Fruit fly (Drosophila melanogaster) whole organism, prepupa: ENCODE results near the gene CG2901.
A peak's percentile ranks its signal among the peaks of the same experiment; 100 is the strongest.

Experiments
- CG6808 ChIP-seq: fragments of 200-800 bp; sonication (Bioruptor generic); optimal IDR thresholded peaks from 3 replicates; lab custom pipeline; 2017; ENCODE audit warnings: missing biosample characterization, missing genetic modification characterization, mild to moderate bottlenecking, moderate library complexity, missing genetic modification reagents
- CG9139 ChIP-seq: fragments of 200-800 bp; sonication (Bioruptor generic); optimal IDR thresholded peaks from 3 replicates; lab custom pipeline; 2017; ENCODE audit warnings: missing biosample characterization, mild to moderate bottlenecking, missing genetic modification characterization

DNA sequence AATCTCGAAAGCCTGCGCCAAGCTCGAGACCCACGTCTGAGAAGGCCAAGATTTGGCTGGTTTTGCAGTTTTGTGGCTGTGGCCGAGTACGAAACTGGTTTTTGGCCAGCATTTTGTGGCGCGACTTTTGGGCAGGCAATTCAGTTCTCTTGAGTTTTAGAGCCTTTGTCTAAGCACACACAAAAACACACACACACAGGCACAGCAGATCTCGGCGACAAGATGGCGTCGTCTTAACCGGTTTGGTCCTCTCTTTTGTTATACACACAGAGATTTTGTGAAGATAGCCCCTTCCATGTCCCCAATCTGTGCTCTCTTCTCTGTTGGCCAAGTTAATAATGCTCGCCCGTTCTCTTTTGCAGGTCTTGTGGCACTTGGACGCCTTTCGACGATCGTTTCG is 13.0 kb downstream of the CG2901 start:
- TF ChIP-seq CG6808 (GFP tag; lab: Kevin White, UChicago) (peak; percentile 49), CG9139 (GFP tag; lab: Kevin White, UChicago) (no peak)
